Fruit fly (Drosophila melanogaster) whole organism, embryonic: ENCODE results near the gene mthl2.

Experiments used
- Blimp-1 ChIP-seq: fragments of 200-800 bp; sonication (Bioruptor generic); optimal IDR thresholded peaks from 3 replicates; lab custom pipeline; 2018; ENCODE audit warnings: missing biosample characterization, missing genetic modification characterization, mild to moderate bottlenecking, moderate library complexity, missing genetic modification reagents
- CG10267 ChIP-seq: fragments of 200-800 bp; sonication (Bioruptor generic); optimal IDR thresholded peaks from 2 replicates; lab custom pipeline; 2018; ENCODE audit warnings: missing biosample characterization, mild to moderate bottlenecking, missing genetic modification characterization, moderate library complexity
- CG10431 ChIP-seq: fragments of 200-800 bp; sonication (Bioruptor generic); optimal IDR thresholded peaks from 3 replicates; lab custom pipeline; 2018; ENCODE audit warnings: missing biosample characterization, mild to moderate bottlenecking, missing genetic modification characterization
- CG10979 ChIP-seq: fragments of 200-800 bp; sonication (Bioruptor generic); optimal IDR thresholded peaks from 2 replicates; lab custom pipeline; 2018; ENCODE audit warnings: missing biosample characterization, mild to moderate bottlenecking, missing genetic modification characterization, moderate library complexity
- CG14014 ChIP-seq: fragments of 200-800 bp; sonication (Bioruptor generic); IDR thresholded peaks from 2 replicates; pipeline ENCODE4 v1.3.6; 2022; ENCODE audit warnings: missing biosample characterization, missing genetic modification characterization
- CG16779 ChIP-seq: fragments of 200-800 bp; sonication (Bioruptor generic); IDR thresholded peaks from 2 replicates; pipeline ENCODE4 v1.3.6; 2022; ENCODE audit warnings: missing biosample characterization, missing genetic modification characterization
- CG17361 ChIP-seq: fragments of 200-800 bp; sonication (Bioruptor generic); IDR thresholded peaks from 3 replicates; pipeline ENCODE4 v1.3.6; 2022; ENCODE audit warnings: missing biosample characterization, missing genetic modification characterization
- CG17802 ChIP-seq: fragments of 200-800 bp; sonication (Bioruptor generic); optimal IDR thresholded peaks from 2 replicates; lab custom pipeline; 2018; ENCODE audit warnings: missing biosample characterization, mild to moderate bottlenecking, missing genetic modification characterization, moderate library complexity
- CG2712 ChIP-seq: fragments of 200-800 bp; optimal IDR thresholded peaks from 3 replicates; lab custom pipeline; 2019; ENCODE audit warnings: missing biosample characterization, mild to moderate bottlenecking, missing genetic modification characterization, moderate library complexity
- CG2875 ChIP-seq: fragments of 200-800 bp; sonication (Bioruptor generic); optimal IDR thresholded peaks from 2 replicates; lab custom pipeline; 2017; ENCODE audit warnings: missing biosample characterization, mild to moderate bottlenecking, missing genetic modification characterization, missing genetic modification reagents
- CG34224 ChIP-seq: fragments of 200-800 bp; sonication (Bioruptor generic); IDR thresholded peaks from 3 replicates; pipeline ENCODE4 v1.3.6; 2022; ENCODE audit warnings: missing biosample characterization, missing genetic modification characterization; ENCODE audit not compliant: partially characterized antibody
- CG34422 ChIP-seq: fragments of 200-800 bp; sonication (Bioruptor generic); IDR thresholded peaks from 3 replicates; pipeline ENCODE4 v1.3.6; 2022; ENCODE audit warnings: missing biosample characterization, missing genetic modification characterization
- CG3995 ChIP-seq: fragments of 200-800 bp; sonication (Bioruptor generic); optimal IDR thresholded peaks from 3 replicates; lab custom pipeline; 2016; ENCODE audit warnings: missing biosample characterization, missing genetic modification characterization
- CG4617 ChIP-seq: fragments of 200-800 bp; sonication (Bioruptor generic); optimal IDR thresholded peaks from 3 replicates; lab custom pipeline; 2016; ENCODE audit warnings: missing biosample characterization, missing genetic modification characterization, borderline replicate concordance
- CG4707 ChIP-seq: fragments of 200-800 bp; sonication (Bioruptor generic); optimal IDR thresholded peaks from 2 replicates; lab custom pipeline; 2018; ENCODE audit warnings: missing biosample characterization, mild to moderate bottlenecking, missing genetic modification characterization, moderate library complexity
- CG6854 ChIP-seq: fragments of 200-800 bp; sonication (Bioruptor generic); optimal IDR thresholded peaks from 3 replicates; lab custom pipeline; 2017; ENCODE audit warnings: missing biosample characterization, mild to moderate bottlenecking, missing genetic modification characterization
- CG7963 ChIP-seq: fragments of 200-800 bp; sonication (Bioruptor generic); IDR thresholded peaks from 3 replicates; pipeline ENCODE4 v1.3.6; 2022; ENCODE audit warnings: missing biosample characterization, missing genetic modification characterization; ENCODE audit not compliant: partially characterized antibody
- CG8924 ChIP-seq: fragments of 200-800 bp; optimal IDR thresholded peaks from 3 replicates; lab custom pipeline; 2019; ENCODE audit warnings: missing biosample characterization, mild to moderate bottlenecking, missing genetic modification characterization, moderate library complexity
- Dad ChIP-seq: fragments of 200-800 bp; sonication (Bioruptor generic); optimal IDR thresholded peaks from 3 replicates; lab custom pipeline; 2016; ENCODE audit warnings: missing biosample characterization, missing genetic modification characterization
- GATAe ChIP-seq: fragments of 200-800 bp; sonication (Bioruptor generic); conservative IDR thresholded peaks from 2 replicates; pipeline ENCODE4 v1.3.6; 2022; ENCODE audit warnings: missing biosample characterization, missing genetic modification characterization
- HLH4C ChIP-seq: fragments of 200-800 bp; sonication (Bioruptor generic); IDR thresholded peaks from 3 replicates; pipeline ENCODE4 v1.3.6; 2022; ENCODE audit warnings: missing biosample characterization, missing genetic modification characterization; ENCODE audit not compliant: partially characterized antibody
- Side ChIP-seq: fragments of 200-800 bp; sonication (Bioruptor generic); optimal IDR thresholded peaks from 2 replicates; lab custom pipeline; 2016; ENCODE audit warnings: missing biosample characterization, missing genetic modification characterization
- Stat92E ChIP-seq, 3 experiments: fragments of >200 bp in 2 of 3; fragments of 200-800 bp in 1 of 3; sonication (Bioruptor generic) in 1 of 3; optimal IDR thresholded peaks; 2 replicates each; lab custom pipeline; 2017 to 2019; ENCODE audit warnings: missing biosample characterization in 3 of 3, missing genetic modification characterization in 3 of 3, mild to moderate bottlenecking in 1 of 3, moderate library complexity in 1 of 3
- ase ChIP-seq: fragments of 200-800 bp; sonication (Bioruptor generic); IDR thresholded peaks from 3 replicates; pipeline ENCODE4 v1.3.6; 2022; ENCODE audit warnings: missing biosample characterization, missing genetic modification characterization
- ato ChIP-seq: fragments of 200-800 bp; sonication (Bioruptor generic); IDR thresholded peaks from 2 replicates; pipeline ENCODE4 v1.3.6; 2022; ENCODE audit warnings: missing biosample characterization, missing genetic modification characterization; ENCODE audit not compliant: partially characterized antibody
- chn ChIP-seq: fragments of 200-800 bp; sonication (Bioruptor generic); optimal IDR thresholded peaks from 2 replicates; lab custom pipeline; 2016; ENCODE audit warnings: missing biosample characterization, missing genetic modification characterization
- fd102C ChIP-seq: fragments of 200-800 bp; sonication (Bioruptor generic); optimal IDR thresholded peaks from 2 replicates; lab custom pipeline; 2018; ENCODE audit warnings: missing biosample characterization, mild to moderate bottlenecking, missing genetic modification characterization, moderate library complexity
- grn ChIP-seq: fragments of 200-800 bp; sonication (Bioruptor generic); optimal IDR thresholded peaks from 3 replicates; lab custom pipeline; 2017; ENCODE audit warnings: missing biosample characterization, missing genetic modification characterization
- gsb ChIP-seq: fragments of 200-800 bp; sonication (Bioruptor generic); IDR thresholded peaks from 2 replicates; pipeline ENCODE4 v1.3.6; 2022; ENCODE audit warnings: missing biosample characterization, missing genetic modification characterization
- her ChIP-seq: fragments of 200-800 bp; sonication (Bioruptor generic); optimal IDR thresholded peaks from 2 replicates; lab custom pipeline; 2016; ENCODE audit warnings: missing biosample characterization, missing genetic modification characterization
- hkb ChIP-seq, 2 experiments: fragments of 200-800 bp in 1 of 2; fragments of >200 bp in 1 of 2; sonication (Bioruptor generic) in 1 of 2; IDR thresholded peaks in 1 of 2; optimal IDR thresholded peaks in 1 of 2; 2 replicates each; pipeline versions ENCODE4 v1.3.6 to Lab custom; 2017 to 2022; ENCODE audit warnings: missing biosample characterization in 1 of 2, missing genetic modification characterization in 1 of 2
- insv ChIP-seq, 2 experiments: fragments of 200-800 bp; sonication (Bioruptor generic); optimal IDR thresholded peaks; 3 replicates each; lab custom pipeline; 2016 to 2018; ENCODE audit warnings: missing biosample characterization in 2 of 2, missing genetic modification characterization in 2 of 2
- nerfin-1 ChIP-seq: fragments of 200-800 bp; sonication (Bioruptor generic); optimal IDR thresholded peaks from 3 replicates; lab custom pipeline; 2019; ENCODE audit warnings: missing biosample characterization, mild to moderate bottlenecking, missing genetic modification characterization, moderate library complexity
- pan ChIP-seq, 4 experiments: fragments of >200 bp in 3 of 4; fragments of 200-800 bp in 1 of 4; sonication (Bioruptor generic) in 1 of 4; optimal IDR thresholded peaks in 3 of 4; IDR thresholded peaks in 1 of 4; 2 replicates each; pipeline versions ENCODE4 v1.3.6 to Lab custom; 2017 to 2022; ENCODE audit warnings: missing biosample characterization in 2 of 4, missing genetic modification characterization in 2 of 4, mixed read lengths in 1 of 4
- pros ChIP-seq: fragments of 200-800 bp; sonication (Bioruptor generic); optimal IDR thresholded peaks from 3 replicates; lab custom pipeline; 2019; ENCODE audit warnings: missing biosample characterization, mild to moderate bottlenecking, missing genetic modification characterization, moderate library complexity
- seq ChIP-seq: fragments of 200-800 bp; sonication (Bioruptor generic); IDR thresholded peaks from 2 replicates; pipeline ENCODE4 v1.3.6; 2022; ENCODE audit warnings: missing biosample characterization, missing genetic modification characterization
- sisA ChIP-seq: fragments of 200-800 bp; sonication (Bioruptor generic); IDR thresholded peaks from 2 replicates; pipeline ENCODE4 v1.3.6; 2022; ENCODE audit warnings: missing biosample characterization, missing genetic modification characterization
- stwl ChIP-seq: fragments of 200-800 bp; sonication (Bioruptor generic); optimal IDR thresholded peaks from 3 replicates; lab custom pipeline; 2018; ENCODE audit warnings: missing biosample characterization, mild to moderate bottlenecking, missing genetic modification characterization, moderate library complexity
- sug ChIP-seq: fragments of 200-800 bp; optimal IDR thresholded peaks from 2 replicates; lab custom pipeline; 2019; ENCODE audit warnings: missing biosample characterization, mild to moderate bottlenecking, missing genetic modification characterization, moderate library complexity
- tll ChIP-seq, 2 experiments: fragments of 200-800 bp in 1 of 2; fragments of >200 bp in 1 of 2; sonication (Bioruptor generic) in 1 of 2; optimal IDR thresholded peaks; 2 replicates each; lab custom pipeline; 2017 to 2019; ENCODE audit warnings: missing biosample characterization in 2 of 2, missing genetic modification characterization in 2 of 2, mild to moderate bottlenecking in 1 of 2, moderate library complexity in 1 of 2
- trem ChIP-seq: fragments of 200-800 bp; optimal IDR thresholded peaks from 3 replicates; lab custom pipeline; 2019; ENCODE audit warnings: missing biosample characterization, mild to moderate bottlenecking, missing genetic modification characterization, moderate library complexity
- twi ChIP-seq: fragments of 200-800 bp; optimal IDR thresholded peaks from 2 replicates; lab custom pipeline; 2019; ENCODE audit warnings: missing biosample characterization, mild to moderate bottlenecking, missing genetic modification characterization, moderate library complexity
- unc-4 ChIP-seq: fragments of 200-800 bp; sonication (Bioruptor generic); IDR thresholded peaks from 2 replicates; pipeline ENCODE4 v1.3.6; 2022; ENCODE audit warnings: missing biosample characterization, missing genetic modification characterization; ENCODE audit not compliant: partially characterized antibody
- vnd ChIP-seq: fragments of 200-800 bp; sonication (Bioruptor generic); IDR thresholded peaks from 3 replicates; pipeline ENCODE4 v1.3.6; 2022; ENCODE audit warnings: missing biosample characterization, missing genetic modification characterization; ENCODE audit not compliant: partially characterized antibody
- vvl ChIP-seq: fragments of 200-800 bp; sonication (Bioruptor generic); IDR thresholded peaks from 2 replicates; pipeline ENCODE4 v1.3.6; 2022; ENCODE audit warnings: missing biosample characterization, missing genetic modification characterization
- zen2 ChIP-seq: fragments of 200-800 bp; sonication (Bioruptor generic); IDR thresholded peaks from 3 replicates; pipeline ENCODE4 v1.3.6; 2022; ENCODE audit warnings: missing biosample characterization, missing genetic modification characterization; ENCODE audit not compliant: partially characterized antibody

The mthl2 gene

dm6 chr3L:5654403-5654883 is 49.9 kb downstream of the mthl2 start, which contains the start of gene lin-28 (continued):
- TF ChIP-seq twi (tag; lab: Kevin White, UChicago) (peak; percentile 82), gsb (GFP tag; lab: Robert Waterston, UW) (no peak), CG34422 (GFP tag; lab: Robert Waterston, UW) (peak; percentile 55; the same call in 1 of the 3 replicates), vvl (peak; percentile 50; the same call in 1 of the 2 replicates), CG2875 (GFP tag; lab: Kevin White, UChicago) (peak; percentile 7), CG17361 (GFP tag; lab: Robert Waterston, UW) (0 out of 3 replicates have a peak, but pooled peaks have one; percentile 8), HLH4C (GFP tag; lab: Robert Waterston, UW) (peak; percentile 38; the same call in 1 of the 3 replicates), Blimp-1 (GFP tag; lab: Kevin White, UChicago) (peak; percentile 95), seq (GFP tag; lab: Robert Waterston, UW) (peak; percentile 18; the same call in 1 of the 2 replicates), CG14014 (peak; percentile 18; the same call in 1 of the 2 replicates), CG10979 (tag; lab: Kevin White, UChicago) (peak; percentile 4), CG8924 (peak; percentile 69), Side (GFP tag; lab: Kevin White, UChicago) (peak; percentile 63), CG4707 (peak; percentile 24), CG3995 (no peak), ase (GFP tag; lab: Robert Waterston, UW) (no peak; the same call in 2 of the 3 replicates), chn (peak; percentile 10), insv (GFP tag; optimal IDR thresholded peaks at IDR 0.05; lab: Kevin White, UChicago) (peak in 1 of 2 experiments; percentile 69), CG34224 (GFP tag; lab: Robert Waterston, UW) (peak; percentile 37; the same call in 2 of the 3 replicates), CG17802 (tag; lab: Kevin White, UChicago) (no peak), CG6854 (GFP tag; lab: Kevin White, UChicago) (peak; percentile 14), sug (tag; lab: Kevin White, UChicago) (no peak), zen2 (GFP tag; lab: Robert Waterston, UW) (peak; percentile 63; the same call in 1 of the 3 replicates), GATAe (no peak), CG7963 (GFP tag; lab: Robert Waterston, UW) (peak; percentile 41; the same call in 1 of the 3 replicates), pan (optimal IDR thresholded peaks at IDR 0.05; lab: Kevin White, UChicago) (no peak), pan (GFP tag; optimal IDR thresholded peaks at IDR 0.05 in 1 of 2, IDR thresholded peaks at IDR 0.05 in 1 of 2) (no peak), stwl (tag; lab: Kevin White, UChicago) (peak; percentile 2), CG16779 (no peak), vnd (peak; percentile 31; the same call in 1 of the 3 replicates), hkb (optimal IDR thresholded peaks at IDR 0.05; lab: Kevin White, UChicago) (no peak), hkb (GFP tag; IDR thresholded peaks at IDR 0.05; lab: Robert Waterston, UW) (0 out of 2 replicates have a peak, but pooled peaks have one; percentile 36), CG2712 (tag; lab: Kevin White, UChicago) (peak; percentile 48), CG10431 (GFP tag; lab: Kevin White, UChicago) (peak; percentile 84), CG4617 (no peak), Dad (GFP tag; lab: Kevin White, UChicago) (peak; percentile 14), nerfin-1 (tag; lab: Kevin White, UChicago) (peak; percentile 25), ato (GFP tag; lab: Robert Waterston, UW) (peak; percentile 24; the same call in 1 of the 2 replicates), unc-4 (peak; percentile 45; the same call in 1 of the 2 replicates), tll (GFP tag; optimal IDR thresholded peaks at IDR 0.05; lab: Kevin White, UChicago) (peak in 1 of 2 experiments; percentile 68), pros (GFP tag; lab: Kevin White, UChicago) (peak; percentile 80), CG10267 (peak; percentile 18), her (GFP tag; lab: Kevin White, UChicago) (peak; percentile 68), sisA (no peak), grn (peak; percentile 99), Stat92E (GFP tag; optimal IDR thresholded peaks at IDR 0.05; lab: Kevin White, UChicago) (peak in 1 of 3 experiments; percentile 96), trem (tag; lab: Kevin White, UChicago) (peak; percentile 19), fd102C (GFP tag; lab: Kevin White, UChicago) (peak; percentile 19)
